Fruit fly (Drosophila melanogaster) ovary, adult (tissue): Measurements from ENCODE around the gene CG32109.

Source experiments
- CG17801 ChIP-seq: fragments of 200-800 bp; optimal IDR thresholded peaks from 2 replicates; lab custom pipeline; 2019; ENCODE audit warnings: missing biosample characterization, mild to moderate bottlenecking, missing genetic modification characterization, moderate library complexity; ENCODE audit not compliant: partially characterized antibody

CG32109 gene

dm6 chr3L:12745121-12745770 is at the start of gene CG32109:
Gene CG32109 (plus strand): TSS chr3L:12745344.
- peak; percentile 12 for TF ChIP-seq CG17801 (GFP tag; lab: Kevin White, UChicago)

DNA sequence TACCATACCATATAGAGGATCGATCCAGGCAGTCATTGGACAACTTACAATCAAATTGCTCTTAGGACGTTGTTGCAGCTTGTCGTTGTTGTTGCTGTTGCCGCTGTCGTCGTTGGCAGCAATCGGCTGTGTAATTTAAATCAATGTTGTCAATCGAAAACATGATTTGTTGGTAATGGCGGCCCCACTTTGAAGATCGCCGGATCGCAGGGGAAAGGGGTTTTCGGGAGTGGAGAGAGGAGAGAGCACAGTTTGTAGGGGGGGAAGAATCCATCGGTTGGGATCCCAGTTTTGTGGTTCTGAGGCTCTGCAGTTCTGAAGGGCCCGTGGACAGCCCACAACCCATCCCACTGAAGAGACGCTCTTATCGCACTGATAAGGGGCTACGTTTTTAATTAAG is 49.4 kb upstream of the CG32109 start:
- TF ChIP-seq CG17801 (GFP tag; lab: Kevin White, UChicago): no peak

DNA sequence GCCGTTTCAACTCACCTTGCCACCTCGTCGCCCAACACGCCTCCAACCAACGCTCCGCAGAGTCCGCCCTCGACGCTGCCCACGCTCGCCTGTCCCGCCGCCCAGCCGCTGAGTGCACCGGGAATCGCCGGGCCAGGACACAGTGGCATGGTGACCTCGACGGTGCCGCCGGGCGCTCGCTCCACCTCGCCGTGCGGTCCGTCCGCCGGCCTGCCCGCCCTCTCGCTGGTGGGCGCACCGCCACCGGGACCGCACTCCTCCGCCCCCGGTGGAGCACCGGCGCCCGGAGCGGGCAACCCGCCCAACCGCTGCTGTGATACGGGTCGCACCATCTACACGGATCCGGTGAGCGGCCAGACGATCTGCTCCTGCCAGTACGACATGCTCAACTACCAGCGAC is 48.6 kb upstream of the CG32109 start:
- TF ChIP-seq CG17801 (GFP tag; lab: Kevin White, UChicago): no peak

DNA sequence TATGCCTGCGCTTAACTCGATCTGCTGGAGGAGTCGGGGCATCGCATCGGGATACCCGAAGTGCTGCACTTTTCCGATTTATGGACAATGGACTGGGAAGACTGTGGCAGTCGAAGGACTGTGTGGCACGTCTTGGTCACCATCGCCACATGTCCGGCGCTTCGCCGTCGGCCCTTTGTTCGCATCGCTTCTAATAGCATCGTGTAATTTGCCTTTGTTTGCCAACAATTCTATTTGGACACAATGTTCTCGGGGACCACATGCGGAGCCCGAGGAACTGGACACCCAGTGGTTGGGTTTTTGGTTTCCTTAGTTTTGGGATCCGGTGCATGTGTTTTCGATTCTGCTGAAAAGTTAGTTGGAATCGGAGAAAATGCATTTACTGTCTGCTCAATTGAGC is 47.6 kb upstream of the CG32109 start:
- no peak for TF ChIP-seq CG17801 (GFP tag; lab: Kevin White, UChicago)

DNA sequence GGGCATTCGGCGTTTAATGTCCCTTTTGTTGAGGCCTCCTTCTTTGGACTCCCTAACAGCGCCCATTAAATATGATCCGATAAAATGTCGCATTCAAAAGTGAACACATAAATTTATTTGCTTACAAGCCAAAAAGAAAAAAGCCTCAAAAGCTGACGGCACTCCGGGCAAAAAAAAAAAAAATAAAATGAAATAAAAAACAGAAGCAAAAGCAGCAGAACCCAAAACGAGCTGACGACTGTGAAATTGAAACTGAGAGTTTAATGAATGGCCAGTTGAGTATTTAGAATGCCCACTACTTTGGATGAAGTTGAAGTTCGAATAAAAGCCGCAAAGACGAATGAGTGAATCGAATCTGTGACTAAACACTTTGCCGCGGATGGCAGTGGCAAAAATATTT is 46.9 kb upstream of the CG32109 start:
- TF ChIP-seq CG17801 (GFP tag; lab: Kevin White, UChicago): peak; percentile 51

DNA sequence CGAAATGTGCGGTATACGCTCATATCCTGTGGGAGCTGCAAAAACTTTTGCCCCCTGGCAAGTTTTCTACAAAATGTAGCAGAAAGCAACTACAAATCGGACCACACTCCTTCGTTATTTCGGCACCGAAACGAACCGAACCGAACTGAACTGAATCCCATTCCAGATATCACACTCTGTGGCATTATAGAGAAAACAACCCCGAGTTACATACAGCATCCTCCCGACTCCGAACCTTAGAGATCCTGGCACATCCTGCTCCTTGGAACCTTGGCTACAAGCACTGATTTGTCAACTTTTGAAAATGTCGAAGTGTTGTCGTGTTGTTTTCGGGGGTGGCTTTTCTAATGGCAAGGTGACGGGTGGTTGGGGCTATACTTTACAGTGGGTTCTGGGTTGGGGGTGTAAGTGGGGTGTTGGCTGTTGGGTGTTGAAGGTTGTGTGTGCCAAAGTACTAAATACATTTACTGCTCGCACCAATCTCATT is 44.6 kb upstream of the CG32109 start:
- TF ChIP-seq CG17801 (GFP tag; lab: Kevin White, UChicago): no peak

- no peak for TF ChIP-seq CG17801 (GFP tag; lab: Kevin White, UChicago)
These were observed 43.8 kb upstream of the CG32109 start for dm6 chr3L:12701335-12701734.

DNA sequence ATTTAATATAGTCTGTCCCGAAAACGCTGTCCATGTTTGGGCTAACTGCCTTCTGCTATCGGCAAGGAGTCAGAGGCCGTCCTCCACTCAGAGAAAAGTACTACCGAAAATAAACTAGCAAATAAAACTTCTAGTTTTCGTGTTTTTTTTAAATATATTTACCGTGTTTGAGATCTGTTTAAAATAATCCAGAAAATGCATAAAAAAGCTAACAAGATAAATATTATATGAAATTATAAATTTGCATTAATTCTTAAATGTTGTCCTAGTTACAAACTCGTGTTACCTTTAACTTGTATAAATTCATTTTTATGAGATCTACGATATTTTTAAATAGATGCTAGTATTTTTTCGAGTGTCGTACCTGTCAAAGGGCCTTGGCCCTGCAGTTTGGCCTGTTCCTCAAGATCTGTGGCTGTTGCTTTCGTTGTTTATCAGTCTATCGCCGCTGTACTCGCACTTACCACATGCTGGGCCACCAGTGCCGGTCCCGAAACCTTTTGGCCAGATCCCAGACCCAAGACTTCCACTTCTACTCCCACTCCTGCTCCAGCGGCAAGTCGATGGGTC is 41.6 kb upstream of the CG32109 start:
- no peak for TF ChIP-seq CG17801 (GFP tag; lab: Kevin White, UChicago)

DNA sequence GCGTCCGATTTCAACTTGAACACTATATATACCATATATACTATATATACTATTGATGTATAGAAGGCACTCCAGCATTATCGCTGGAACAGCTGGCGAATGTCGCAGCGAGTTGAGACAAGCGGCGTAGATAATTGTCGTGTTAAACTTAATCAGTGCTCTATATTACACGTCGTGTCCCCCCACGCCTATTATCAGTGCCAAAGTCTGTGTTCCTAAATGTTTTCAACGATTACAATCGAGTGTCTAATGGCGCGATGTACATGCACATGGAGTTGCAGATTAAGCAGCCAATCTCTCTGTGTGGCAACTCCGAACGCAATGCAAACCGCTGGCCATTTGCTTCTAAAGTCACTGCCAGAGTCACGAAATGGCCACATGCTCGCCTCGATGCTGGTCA is 40.8 kb upstream of the CG32109 start:
- TF ChIP-seq CG17801 (GFP tag; lab: Kevin White, UChicago): no peak

DNA sequence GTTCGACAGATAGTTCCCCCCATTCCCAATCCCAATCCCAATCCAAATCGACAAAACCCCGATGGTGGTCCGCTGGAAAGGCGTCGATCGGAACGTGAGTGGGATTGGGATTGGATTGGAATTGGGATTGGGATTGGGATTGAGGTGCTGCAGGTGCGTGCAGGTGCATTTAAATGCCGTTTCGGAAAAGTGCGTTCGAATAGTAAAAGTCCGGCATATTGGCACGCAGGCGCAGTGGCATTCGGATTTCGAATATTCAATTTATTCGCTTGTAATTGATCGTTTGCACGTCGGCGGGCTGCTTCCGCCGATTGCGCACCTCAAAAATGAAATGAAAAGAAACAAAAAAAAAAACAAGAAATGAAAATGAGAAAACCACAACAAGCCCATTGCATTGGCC is 39.8 kb upstream of the CG32109 start:
- TF ChIP-seq CG17801 (GFP tag; lab: Kevin White, UChicago): no peak

- TF ChIP-seq CG17801 (GFP tag; lab: Kevin White, UChicago): no peak
These were observed 38.7 kb upstream of the CG32109 start for dm6 chr3L:12706456-12706855.

dm6 chr3L:12711418-12711817 is 33.7 kb upstream of the CG32109 start:
- no peak for TF ChIP-seq CG17801 (GFP tag; lab: Kevin White, UChicago)

- no peak for TF ChIP-seq CG17801 (GFP tag; lab: Kevin White, UChicago)
These were observed 30.5 kb upstream of the CG32109 start for dm6 chr3L:12714588-12715196.

dm6 chr3L:12716661-12717060 is 28.5 kb upstream of the CG32109 start:
- no peak for TF ChIP-seq CG17801 (GFP tag; lab: Kevin White, UChicago)

dm6 chr3L:12717621-12718020 is 27.5 kb upstream of the CG32109 start:
- no peak for TF ChIP-seq CG17801 (GFP tag; lab: Kevin White, UChicago)

DNA sequence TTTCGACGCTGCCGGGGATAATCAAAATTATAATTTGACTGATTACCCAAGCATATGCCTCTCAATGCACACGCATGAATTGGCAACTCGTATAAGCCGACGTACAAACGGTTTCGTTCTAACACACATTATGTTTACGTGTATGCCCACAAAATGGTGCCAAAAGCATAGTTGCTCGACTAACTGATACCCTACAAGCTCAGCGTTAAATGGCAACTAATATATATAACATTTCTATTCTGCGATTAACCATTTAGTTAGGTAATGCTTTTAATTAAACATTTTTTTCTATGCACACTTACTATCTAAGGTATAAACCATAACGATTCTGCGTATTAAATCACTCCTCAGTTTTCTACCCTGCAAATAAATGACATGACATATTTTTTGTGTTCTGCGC is 24.4 kb upstream of the CG32109 start:
- no peak for TF ChIP-seq CG17801 (GFP tag; lab: Kevin White, UChicago)
